Worm (Caenorhabditis elegans) whole organism, late embryonic: ENCODE results near the gene F20D1.22.

Experiments
- C08G9.2 ChIP-seq: sonication (generic microtip); optimal IDR thresholded peaks from 2 replicates; lab custom pipeline; 2016; ENCODE audit warnings: mild to moderate bottlenecking, missing genetic modification characterization, moderate library complexity, missing compliant biosample characterization
- K02D7.2 ChIP-seq: sonication (generic microtip); optimal IDR thresholded peaks from 2 replicates; lab custom pipeline; 2017; ENCODE audit warnings: mild to moderate bottlenecking, missing genetic modification characterization, missing compliant biosample characterization
- T23F11.4 ChIP-seq: fragments of 200-800 bp; sonication (Bioruptor generic); optimal IDR thresholded peaks from 2 replicates; lab custom pipeline; 2018; ENCODE audit warnings: mild to moderate bottlenecking, missing genetic modification characterization, missing compliant biosample characterization
- ahr-1 ChIP-seq: sonication (generic microtip); optimal IDR thresholded peaks from 2 replicates; lab custom pipeline; 2016; ENCODE audit warnings: missing genetic modification characterization, missing compliant biosample characterization
- ceh-14 ChIP-seq: sonication (generic microtip); optimal IDR thresholded peaks from 2 replicates; lab custom pipeline; 2016; ENCODE audit warnings: missing genotype, missing genetic modification characterization, missing compliant biosample characterization
- ceh-18 ChIP-seq: sonication (generic microtip); optimal IDR thresholded peaks from 2 replicates; lab custom pipeline; 2016; ENCODE audit warnings: missing genetic modification characterization, missing compliant biosample characterization
- ceh-19 ChIP-seq: fragments of 200-800 bp; sonication (Bioruptor generic); optimal IDR thresholded peaks from 2 replicates; lab custom pipeline; 2018; ENCODE audit warnings: mild to moderate bottlenecking, missing genetic modification characterization, missing compliant biosample characterization
- ceh-2 ChIP-seq: sonication (generic microtip); optimal IDR thresholded peaks from 2 replicates; lab custom pipeline; 2016; ENCODE audit warnings: missing genotype, missing genetic modification characterization, missing compliant biosample characterization
- ceh-22 ChIP-seq: sonication (generic microtip); optimal IDR thresholded peaks from 2 replicates; lab custom pipeline; 2017; ENCODE audit warnings: missing biosample characterization, missing genetic modification characterization
- ceh-45 ChIP-seq: fragments of 200-800 bp; sonication (Bioruptor generic); IDR thresholded peaks from 2 replicates; pipeline ENCODE4 v1.3.6; 2022; ENCODE audit warnings: missing genetic modification reagents, missing genetic modification characterization, missing compliant biosample characterization
- dmd-4 ChIP-seq: sonication (generic microtip); optimal IDR thresholded peaks from 2 replicates; lab custom pipeline; 2016; ENCODE audit warnings: borderline replicate concordance, missing genetic modification characterization, missing compliant biosample characterization
- elt-4 ChIP-seq: sonication (generic microtip); optimal IDR thresholded peaks from 2 replicates; lab custom pipeline; 2016; ENCODE audit warnings: missing genetic modification characterization, missing compliant biosample characterization
- ets-4 ChIP-seq: sonication (generic microtip); optimal IDR thresholded peaks from 2 replicates; lab custom pipeline; 2016; ENCODE audit warnings: missing genetic modification characterization, missing compliant biosample characterization
- fax-1 ChIP-seq: sonication (generic microtip); optimal IDR thresholded peaks from 2 replicates; lab custom pipeline; 2016; ENCODE audit warnings: missing genotype, missing genetic modification characterization, missing compliant biosample characterization
- fkh-10 ChIP-seq: fragments of 150-350 bp; optimal IDR thresholded peaks from 2 replicates; lab custom pipeline; 2014; ENCODE audit warnings: missing biosample characterization, missing genetic modification reagents, missing genetic modification characterization
- hlh-13 ChIP-seq: fragments of 200-800 bp; sonication (Bioruptor generic); optimal IDR thresholded peaks from 2 replicates; lab custom pipeline; 2018; ENCODE audit warnings: mild to moderate bottlenecking, missing genetic modification characterization, missing compliant biosample characterization
- hlh-15 ChIP-seq: sonication (generic microtip); optimal IDR thresholded peaks from 2 replicates; lab custom pipeline; 2016; ENCODE audit warnings: missing genetic modification characterization, missing compliant biosample characterization
- hlh-30 ChIP-seq: sonication (generic microtip); optimal IDR thresholded peaks from 2 replicates; lab custom pipeline; 2017; ENCODE audit warnings: antibody characterized with exemption, missing genetic modification characterization, missing compliant biosample characterization; ENCODE audit not compliant: insufficient read depth
- lin-11 ChIP-seq: fragments of 200-800 bp; sonication (Bioruptor generic); optimal IDR thresholded peaks from 2 replicates; lab custom pipeline; 2018; ENCODE audit warnings: mild to moderate bottlenecking, missing genetic modification characterization, missing compliant biosample characterization
- madf-2 ChIP-seq: sonication (generic microtip); optimal IDR thresholded peaks from 2 replicates; lab custom pipeline; 2017; ENCODE audit warnings: missing genetic modification characterization, missing compliant biosample characterization
- mec-3 ChIP-seq: sonication (generic microtip); optimal IDR thresholded peaks from 2 replicates; lab custom pipeline; 2016; ENCODE audit warnings: borderline replicate concordance, missing genetic modification characterization, missing compliant biosample characterization
- nfya-1 ChIP-seq: sonication (generic microtip); optimal IDR thresholded peaks from 2 replicates; lab custom pipeline; 2017; ENCODE audit warnings: missing genetic modification characterization, mild to moderate bottlenecking, missing compliant biosample characterization, antibody characterized with exemption, moderate library complexity
- nhr-11 ChIP-seq: fragments of 150-350 bp; optimal IDR thresholded peaks from 2 replicates; lab custom pipeline; 2014; ENCODE audit warnings: missing biosample characterization, missing genetic modification characterization
- nhr-232 ChIP-seq: sonication (generic microtip); optimal IDR thresholded peaks from 2 replicates; lab custom pipeline; 2016; ENCODE audit warnings: missing genetic modification characterization, missing compliant biosample characterization
- odd-2 ChIP-seq: sonication (generic microtip); optimal IDR thresholded peaks from 2 replicates; lab custom pipeline; 2017; ENCODE audit warnings: antibody characterized with exemption, mild to moderate bottlenecking, missing genetic modification characterization, missing compliant biosample characterization
- pat-9 ChIP-seq: fragments of 200-800 bp; sonication (Bioruptor generic); optimal IDR thresholded peaks from 2 replicates; lab custom pipeline; 2018; ENCODE audit warnings: mild to moderate bottlenecking, missing genetic modification characterization, moderate library complexity, missing compliant biosample characterization
- pha-2 ChIP-seq: sonication (generic microtip); optimal IDR thresholded peaks from 2 replicates; lab custom pipeline; 2017; ENCODE audit warnings: mild to moderate bottlenecking, missing genetic modification characterization, missing compliant biosample characterization
- pros-1 ChIP-seq: fragments of 150-350 bp; optimal IDR thresholded peaks from 2 replicates; lab custom pipeline; 2014; ENCODE audit warnings: missing biosample characterization, missing genetic modification reagents, missing genetic modification characterization
- ref-2 ChIP-seq: sonication (generic microtip); optimal IDR thresholded peaks from 2 replicates; lab custom pipeline; 2016; ENCODE audit warnings: missing genetic modification characterization, missing compliant biosample characterization
- rnt-1 ChIP-seq: sonication (generic microtip); optimal IDR thresholded peaks from 2 replicates; lab custom pipeline; 2016; ENCODE audit warnings: missing genetic modification characterization, missing compliant biosample characterization
- sox-2 ChIP-seq: fragments of 200-800 bp; sonication (Bioruptor generic); IDR thresholded peaks from 2 replicates; pipeline ENCODE4 v1.3.6; 2022; ENCODE audit warnings: missing genetic modification reagents, missing genetic modification characterization, missing compliant biosample characterization
- sox-4 ChIP-seq: sonication (generic microtip); optimal IDR thresholded peaks from 2 replicates; lab custom pipeline; 2017; ENCODE audit warnings: mild to moderate bottlenecking, missing genetic modification characterization, inconsistent platforms, missing compliant biosample characterization
- syd-9 ChIP-seq: sonication (generic microtip); optimal IDR thresholded peaks from 2 replicates; lab custom pipeline; 2016; ENCODE audit warnings: mild to moderate bottlenecking, missing genetic modification characterization, moderate library complexity, missing compliant biosample characterization
- tbx-2 ChIP-seq: sonication (generic microtip); optimal IDR thresholded peaks from 2 replicates; lab custom pipeline; 2016; ENCODE audit warnings: missing genetic modification characterization, missing compliant biosample characterization
- tbx-7 ChIP-seq: sonication (generic microtip); optimal IDR thresholded peaks from 2 replicates; lab custom pipeline; 2016; ENCODE audit warnings: missing genotype, missing genetic modification characterization, missing compliant biosample characterization
- ttx-3 ChIP-seq: sonication (generic microtip); optimal IDR thresholded peaks from 2 replicates; lab custom pipeline; 2016; ENCODE audit warnings: missing genetic modification reagents, missing genetic modification characterization, missing compliant biosample characterization
- unc-42 ChIP-seq: sonication (generic microtip); optimal IDR thresholded peaks from 2 replicates; lab custom pipeline; 2016; ENCODE audit warnings: missing genotype, missing genetic modification characterization, missing compliant biosample characterization
- unc-55 ChIP-seq: sonication (generic microtip); optimal IDR thresholded peaks from 2 replicates; lab custom pipeline; 2017; ENCODE audit warnings: missing biosample characterization, missing genetic modification reagents, missing genetic modification characterization
- unc-86 ChIP-seq: sonication (generic microtip); optimal IDR thresholded peaks from 2 replicates; lab custom pipeline; 2016; ENCODE audit warnings: missing genetic modification characterization, missing compliant biosample characterization
- zip-5 ChIP-seq: sonication (generic microtip); optimal IDR thresholded peaks from 2 replicates; lab custom pipeline; 2016; ENCODE audit warnings: missing genetic modification characterization, missing compliant biosample characterization
- ztf-16 ChIP-seq: sonication (generic microtip); optimal IDR thresholded peaks from 2 replicates; lab custom pipeline; 2017; ENCODE audit warnings: missing genetic modification characterization, missing compliant biosample characterization

F20D1.22 gene

ce11 chrX:14959393-14960073, 7.1 kb upstream of the F20D1.22 start:
- TF ChIP-seq unc-42 (peak; percentile 76), pha-2 (no peak), unc-86 (tag; lab: Kevin White, UChicago) (no peak), sox-2 (no peak)

ce11 chrX:14960841-14961240, 5.8 kb upstream of the F20D1.22 start:
- TF ChIP-seq pros-1 (tag; lab: Kevin White, UChicago) (peak; percentile 1), lin-11 (no peak)

ce11 chrX:14961471-14961870, 5.1 kb upstream of the F20D1.22 start, which contains the start of gene idpp-3:
Gene idpp-3, minus strand, starts transcription at chrX:14961571.
- no peak for TF ChIP-seq fkh-10 (GFP tag; lab: Kevin White, UChicago)
- TF ChIP-seq sox-4 (tag; lab: Kevin White, UChicago), result no peak
- no peak for TF ChIP-seq hlh-30 (tag; lab: Kevin White, UChicago)
- no peak for TF ChIP-seq ceh-45 (GFP tag; lab: Robert Waterston, UW)
- no peak for TF ChIP-seq nfya-1 (tag; lab: Kevin White, UChicago)
- no peak for TF ChIP-seq K02D7.2 (tag; lab: Kevin White, UChicago)
- TF ChIP-seq ttx-3 (tag; lab: Kevin White, UChicago), result no peak
- TF ChIP-seq syd-9 (tag; lab: Kevin White, UChicago), result no peak
- no peak for TF ChIP-seq rnt-1 (tag; lab: Kevin White, UChicago)
- TF ChIP-seq C08G9.2, result no peak
- TF ChIP-seq ceh-2 (tag; lab: Kevin White, UChicago), result no peak
- TF ChIP-seq tbx-2 (tag; lab: Kevin White, UChicago), result no peak
- TF ChIP-seq nhr-11 (tag; lab: Kevin White, UChicago), result no peak
- no peak for TF ChIP-seq T23F11.4 (GFP tag; lab: Kevin White, UChicago)
- no peak for TF ChIP-seq pat-9
- no peak for TF ChIP-seq dmd-4 (tag; lab: Kevin White, UChicago)
- no peak for TF ChIP-seq tbx-7 (tag; lab: Kevin White, UChicago)
- TF ChIP-seq ztf-16, result no peak
- no peak for TF ChIP-seq fax-1 (tag; lab: Kevin White, UChicago)
- TF ChIP-seq zip-5 (tag; lab: Kevin White, UChicago), result no peak

- no peak for TF ChIP-seq pros-1 (tag; lab: Kevin White, UChicago)
- TF ChIP-seq nhr-232, result no peak
- no peak for TF ChIP-seq elt-4 (tag; lab: Kevin White, UChicago)
- TF ChIP-seq ztf-16, result no peak
- no peak for TF ChIP-seq ceh-22 (tag; lab: Kevin White, UChicago)
- no peak for TF ChIP-seq mec-3 (tag; lab: Kevin White, UChicago)
- no peak for TF ChIP-seq ahr-1 (tag; lab: Kevin White, UChicago)
- TF ChIP-seq hlh-15 (tag; lab: Kevin White, UChicago), result no peak
- no peak for TF ChIP-seq ceh-14 (tag; lab: Kevin White, UChicago)
- TF ChIP-seq nhr-11 (tag; lab: Kevin White, UChicago), result no peak
- no peak for TF ChIP-seq hlh-13 (GFP tag; lab: Kevin White, UChicago)
- TF ChIP-seq odd-2, result no peak
- no peak for TF ChIP-seq unc-55 (GFP tag; lab: Kevin White, UChicago)
- no peak for TF ChIP-seq ceh-19 (GFP tag; lab: Kevin White, UChicago)
- no peak for TF ChIP-seq unc-42
- TF ChIP-seq ref-2 (tag; lab: Kevin White, UChicago), result no peak
- no peak for TF ChIP-seq tbx-7 (tag; lab: Kevin White, UChicago)
- no peak for TF ChIP-seq madf-2 (tag; lab: Kevin White, UChicago)
- TF ChIP-seq ceh-18, result no peak
- TF ChIP-seq ets-4 (tag; lab: Kevin White, UChicago), result no peak
Measured at ce11 chrX:14962456-14962855, 4.2 kb upstream of the F20D1.22 start, which contains the start of gene rgs-10. Gene rgs-10, plus strand, starts transcription at chrX:14962756.
